Fruit fly (Drosophila melanogaster) whole organism, embryonic: ENCODE measurements around the gene flfl.

Experiments
- CG1024 ChIP-seq: fragments of 200-800 bp; sonication (Bioruptor generic); IDR thresholded peaks from 2 replicates; pipeline ENCODE4 v1.3.6; 2022; ENCODE audit warnings: missing biosample characterization, missing genetic modification characterization
- CG10366 ChIP-seq: fragments of 200-800 bp; sonication (Bioruptor generic); IDR thresholded peaks from 2 replicates; pipeline ENCODE4 v1.3.6; 2022; ENCODE audit warnings: missing biosample characterization, missing genetic modification characterization
- CG10565 ChIP-seq: fragments of 200-800 bp; sonication (Bioruptor generic); optimal IDR thresholded peaks from 3 replicates; lab custom pipeline; 2016; ENCODE audit warnings: missing biosample characterization, mild to moderate bottlenecking, missing genetic modification characterization
- CG11696 ChIP-seq: fragments of 200-800 bp; sonication (Bioruptor generic); IDR thresholded peaks from 2 replicates; pipeline ENCODE4 v1.3.6; 2022; ENCODE audit warnings: missing biosample characterization, missing genetic modification characterization
- CG12299 ChIP-seq: fragments of 200-800 bp; sonication (Bioruptor generic); optimal IDR thresholded peaks from 2 replicates; lab custom pipeline; 2018; ENCODE audit warnings: missing biosample characterization, mild to moderate bottlenecking, missing genetic modification characterization
- CG12744 ChIP-seq: fragments of 200-800 bp; sonication (Bioruptor generic); optimal IDR thresholded peaks from 2 replicates; lab custom pipeline; 2016; ENCODE audit warnings: missing biosample characterization, missing genetic modification characterization
- CG14965 ChIP-seq: fragments of 200-800 bp; sonication (Bioruptor generic); optimal IDR thresholded peaks from 2 replicates; lab custom pipeline; 2016; ENCODE audit warnings: missing biosample characterization, missing genetic modification characterization, borderline replicate concordance
- CG16779 ChIP-seq: fragments of 200-800 bp; sonication (Bioruptor generic); IDR thresholded peaks from 2 replicates; pipeline ENCODE4 v1.3.6; 2022; ENCODE audit warnings: missing biosample characterization, missing genetic modification characterization
- CG17186 ChIP-seq: fragments of 200-800 bp; sonication (Bioruptor generic); optimal IDR thresholded peaks from 3 replicates; lab custom pipeline; 2017; ENCODE audit warnings: missing biosample characterization, missing genetic modification reagents, missing genetic modification characterization
- CG17829 ChIP-seq: fragments of 200-800 bp; optimal IDR thresholded peaks from 2 replicates; lab custom pipeline; 2019; ENCODE audit warnings: missing biosample characterization, mild to moderate bottlenecking, missing genetic modification characterization, moderate library complexity
- CG32772 ChIP-seq: fragments of 200-800 bp; sonication (Bioruptor generic); IDR thresholded peaks from 2 replicates; pipeline ENCODE4 v1.3.6; 2022; ENCODE audit warnings: missing biosample characterization, missing genetic modification characterization
- CG3726 ChIP-seq: fragments of 200-800 bp; sonication (Bioruptor generic); IDR thresholded peaks from 3 replicates; pipeline ENCODE4, ENCODE4 v1.3.6; 2022; ENCODE audit warnings: missing biosample characterization, missing genetic modification characterization
- CG6272 ChIP-seq: fragments of 200-800 bp; sonication (Bioruptor generic); IDR thresholded peaks from 2 replicates; pipeline ENCODE4 v1.3.6; 2022; ENCODE audit warnings: missing biosample characterization, missing genetic modification characterization
- CG8290 ChIP-seq, 3 experiments: fragments of 200-800 bp; sonication (Bioruptor generic); optimal IDR thresholded peaks; 2 replicates each; lab custom pipeline; 2016 to 2019; ENCODE audit warnings: missing biosample characterization in 3 of 3, missing genetic modification characterization in 3 of 3, mild to moderate bottlenecking in 2 of 3, moderate library complexity in 1 of 3
- CG9727 ChIP-seq: fragments of 200-800 bp; sonication (Bioruptor generic); optimal IDR thresholded peaks from 3 replicates; lab custom pipeline; 2017; ENCODE audit warnings: missing biosample characterization, mild to moderate bottlenecking, missing genetic modification characterization
- CG9932 ChIP-seq: fragments of 200-800 bp; sonication (Bioruptor generic); IDR thresholded peaks from 2 replicates; pipeline ENCODE4 v1.3.6; 2022; ENCODE audit warnings: missing biosample characterization, missing genetic modification characterization
- Camta ChIP-seq: fragments of 200-800 bp; sonication (Bioruptor generic); optimal IDR thresholded peaks from 2 replicates; lab custom pipeline; 2016; ENCODE audit warnings: missing biosample characterization, missing genetic modification characterization
- Chrac-16 ChIP-seq: fragments of 200-800 bp; sonication (Bioruptor generic); optimal IDR thresholded peaks from 3 replicates; lab custom pipeline; 2016; ENCODE audit warnings: missing biosample characterization, missing genetic modification characterization
- CrebB ChIP-seq: fragments of 200-800 bp; sonication (Bioruptor generic); optimal IDR thresholded peaks from 3 replicates; lab custom pipeline; 2018; ENCODE audit warnings: missing biosample characterization, mild to moderate bottlenecking, missing genetic modification characterization
- Dp ChIP-seq: fragments of 200-800 bp; sonication (Bioruptor generic); optimal IDR thresholded peaks from 2 replicates; lab custom pipeline; 2018; ENCODE audit warnings: missing biosample characterization, mild to moderate bottlenecking, missing genetic modification characterization, moderate library complexity
- Fer2 ChIP-seq: fragments of 200-800 bp; sonication (Bioruptor generic); optimal IDR thresholded peaks from 2 replicates; lab custom pipeline; 2018; ENCODE audit warnings: missing biosample characterization, mild to moderate bottlenecking, missing genetic modification characterization, moderate library complexity
- Hey ChIP-seq: fragments of 200-800 bp; sonication (Bioruptor generic); optimal IDR thresholded peaks from 3 replicates; lab custom pipeline; 2018; ENCODE audit warnings: missing biosample characterization, mild to moderate bottlenecking, missing genetic modification characterization
- Hmr ChIP-seq: fragments of 200-800 bp; sonication (Bioruptor generic); optimal IDR thresholded peaks from 3 replicates; lab custom pipeline; 2017; ENCODE audit warnings: mild to moderate bottlenecking, missing biosample characterization, missing genetic modification reagents, missing genetic modification characterization
- MBD-R2 ChIP-seq: fragments of 200-800 bp; sonication (Bioruptor generic); IDR thresholded peaks from 2 replicates; pipeline ENCODE4 v1.3.6; 2022; ENCODE audit warnings: missing biosample characterization, missing genetic modification characterization
- MESR4 ChIP-seq: fragments of 200-800 bp; sonication (Bioruptor generic); optimal IDR thresholded peaks from 2 replicates; lab custom pipeline; 2018; ENCODE audit warnings: missing biosample characterization, mild to moderate bottlenecking, missing genetic modification characterization, moderate library complexity
- MTF-1 ChIP-seq: fragments of 200-800 bp; sonication (Bioruptor generic); optimal IDR thresholded peaks from 2 replicates; lab custom pipeline; 2018; ENCODE audit warnings: missing biosample characterization, mild to moderate bottlenecking, missing genetic modification characterization, borderline replicate concordance
- Mrtf ChIP-seq: fragments of 200-800 bp; sonication (Bioruptor generic); IDR thresholded peaks from 3 replicates; pipeline ENCODE4 v1.3.6; 2022; ENCODE audit warnings: missing biosample characterization, missing genetic modification characterization
- NC2α ChIP-seq: fragments of 200-800 bp; sonication (Bioruptor generic); optimal IDR thresholded peaks from 2 replicates; lab custom pipeline; 2016; ENCODE audit warnings: missing biosample characterization, missing genetic modification characterization
- NC2β ChIP-seq: fragments of 200-800 bp; sonication (Bioruptor generic); optimal IDR thresholded peaks from 2 replicates; lab custom pipeline; 2016; ENCODE audit warnings: missing biosample characterization, missing genetic modification characterization
- Opbp ChIP-seq: fragments of 200-800 bp; sonication (Bioruptor generic); IDR thresholded peaks from 3 replicates; pipeline ENCODE4 v1.3.6; 2022; ENCODE audit warnings: missing biosample characterization, missing genetic modification characterization; ENCODE audit not compliant: partially characterized antibody
- PHDP ChIP-seq: fragments of 200-800 bp; sonication (Bioruptor generic); optimal IDR thresholded peaks from 3 replicates; lab custom pipeline; 2018; ENCODE audit warnings: missing biosample characterization, mild to moderate bottlenecking, missing genetic modification characterization, moderate library complexity
- Stat92E ChIP-seq, 3 experiments: fragments of >200 bp in 2 of 3; fragments of 200-800 bp in 1 of 3; sonication (Bioruptor generic) in 1 of 3; optimal IDR thresholded peaks; 2 replicates each; lab custom pipeline; 2017 to 2019; ENCODE audit warnings: missing biosample characterization in 3 of 3, missing genetic modification characterization in 3 of 3, mild to moderate bottlenecking in 1 of 3, moderate library complexity in 1 of 3
- Vsx1 ChIP-seq: fragments of 200-800 bp; sonication (Bioruptor generic); optimal IDR thresholded peaks from 2 replicates; lab custom pipeline; 2017; ENCODE audit warnings: missing biosample characterization, mild to moderate bottlenecking, missing genetic modification characterization, missing genetic modification reagents
- abd-A ChIP-seq: fragments of 200-800 bp; sonication (Bioruptor generic); optimal IDR thresholded peaks from 3 replicates; lab custom pipeline; 2019; ENCODE audit warnings: missing biosample characterization, mild to moderate bottlenecking, missing genetic modification characterization, moderate library complexity
- bowl ChIP-seq: fragments of 200-800 bp; sonication (Bioruptor generic); IDR thresholded peaks from 2 replicates; pipeline ENCODE4 v1.3.6; 2022; ENCODE audit warnings: missing biosample characterization, missing genetic modification characterization
- chif ChIP-seq, 2 experiments: fragments of 200-800 bp; sonication (Bioruptor generic); optimal IDR thresholded peaks; 3 replicates each; lab custom pipeline; 2016; ENCODE audit warnings: missing biosample characterization in 2 of 2, missing genetic modification characterization in 2 of 2
- ci ChIP-seq: fragments of 200-800 bp; sonication (Bioruptor generic); IDR thresholded peaks from 3 replicates; pipeline ENCODE4 v1.3.6; 2022; ENCODE audit warnings: missing biosample characterization, missing genetic modification characterization
- crc ChIP-seq: fragments of 200-800 bp; sonication (Bioruptor generic); optimal IDR thresholded peaks from 2 replicates; lab custom pipeline; 2016; ENCODE audit warnings: missing biosample characterization, missing genetic modification characterization
- croc ChIP-seq: fragments of 200-800 bp; sonication (Bioruptor generic); conservative IDR thresholded peaks from 3 replicates; pipeline ENCODE4 v1.3.6; 2022; ENCODE audit warnings: missing biosample characterization, missing genetic modification characterization
- fd96Cb ChIP-seq: fragments of 200-800 bp; sonication (Bioruptor generic); optimal IDR thresholded peaks from 2 replicates; lab custom pipeline; 2018; ENCODE audit warnings: missing biosample characterization, mild to moderate bottlenecking, missing genetic modification characterization, moderate library complexity
- gcm ChIP-seq: fragments of 200-800 bp; sonication (Bioruptor generic); optimal IDR thresholded peaks from 2 replicates; lab custom pipeline; 2019; ENCODE audit warnings: missing biosample characterization, mild to moderate bottlenecking, missing genetic modification characterization, moderate library complexity
- grn ChIP-seq: fragments of 200-800 bp; sonication (Bioruptor generic); optimal IDR thresholded peaks from 3 replicates; lab custom pipeline; 2017; ENCODE audit warnings: missing biosample characterization, missing genetic modification characterization
- insv ChIP-seq, 2 experiments: fragments of 200-800 bp; sonication (Bioruptor generic); optimal IDR thresholded peaks; 3 replicates each; lab custom pipeline; 2016 to 2018; ENCODE audit warnings: missing biosample characterization in 2 of 2, missing genetic modification characterization in 2 of 2
- kni ChIP-seq: fragments of 200-800 bp; sonication (Bioruptor generic); optimal IDR thresholded peaks from 3 replicates; lab custom pipeline; 2017; ENCODE audit warnings: mild to moderate bottlenecking, missing biosample characterization, missing genetic modification reagents, missing genetic modification characterization
- odd ChIP-seq: fragments of 200-800 bp; sonication (Bioruptor generic); optimal IDR thresholded peaks from 2 replicates; lab custom pipeline; 2017; ENCODE audit warnings: missing biosample characterization, mild to moderate bottlenecking, missing genetic modification characterization
- org-1 ChIP-seq: fragments of 200-800 bp; sonication (Bioruptor generic); optimal IDR thresholded peaks from 2 replicates; lab custom pipeline; 2017; ENCODE audit warnings: missing biosample characterization, missing genetic modification characterization
- phol ChIP-seq: fragments of 200-800 bp; sonication (Bioruptor generic); optimal IDR thresholded peaks from 3 replicates; lab custom pipeline; 2018; ENCODE audit warnings: missing biosample characterization, mild to moderate bottlenecking, missing genetic modification characterization, moderate library complexity
- pros ChIP-seq: fragments of 200-800 bp; sonication (Bioruptor generic); optimal IDR thresholded peaks from 3 replicates; lab custom pipeline; 2019; ENCODE audit warnings: missing biosample characterization, mild to moderate bottlenecking, missing genetic modification characterization, moderate library complexity
- scrt ChIP-seq: fragments of 200-800 bp; sonication (Bioruptor generic); optimal IDR thresholded peaks from 2 replicates; lab custom pipeline; 2018; ENCODE audit warnings: missing biosample characterization, mild to moderate bottlenecking, missing genetic modification characterization, moderate library complexity
- wdn ChIP-seq: fragments of 200-800 bp; sonication (Bioruptor generic); IDR thresholded peaks from 2 replicates; pipeline ENCODE4 v1.3.6; 2022; ENCODE audit warnings: missing biosample characterization, missing genetic modification characterization

The flfl gene

dm6 chr3R:13645874-13646370, 37.8 kb upstream of the flfl start, which contains the start of gene sqd (continued):
- peak; percentile 61 for TF ChIP-seq CG9727
- TF ChIP-seq CrebB (tag; lab: Kevin White, UChicago) = peak; percentile 31
- peak; percentile 18 for TF ChIP-seq NC2α (GFP tag; lab: Kevin White, UChicago)
- no peak for TF ChIP-seq CG10366 (GFP tag; lab: Robert Waterston, UW)
- no peak for TF ChIP-seq CG11696 (GFP tag; lab: Robert Waterston, UW)
- TF ChIP-seq MESR4 (GFP tag; lab: Kevin White, UChicago) = peak; percentile 89
- no peak for TF ChIP-seq org-1 (GFP tag; lab: Kevin White, UChicago)
- no peak for TF ChIP-seq CG32772 (GFP tag; lab: Robert Waterston, UW)
- peak; percentile 2 for TF ChIP-seq fd96Cb (tag; lab: Kevin White, UChicago)
- TF ChIP-seq chif (GFP tag; optimal IDR thresholded peaks at IDR 0.05; lab: Kevin White, UChicago) = peak; percentile 16 to 26
- TF ChIP-seq Hey (tag; lab: Kevin White, UChicago) = peak; percentile 46
- no peak for TF ChIP-seq CG14965 (GFP tag; lab: Kevin White, UChicago)
- peak; percentile 22 for TF ChIP-seq Chrac-16 (GFP tag; lab: Kevin White, UChicago)
- peak; percentile 65; the same call in 1 of the 3 replicates for TF ChIP-seq ci (GFP tag; lab: Robert Waterston, UW)
- TF ChIP-seq Dp (GFP tag; lab: Kevin White, UChicago) = peak; percentile 3
- TF ChIP-seq grn = no peak
- peak; percentile 78 for TF ChIP-seq phol (tag; lab: Kevin White, UChicago)
- peak; percentile 29 for TF ChIP-seq CG17829
- no peak for TF ChIP-seq crc (GFP tag; lab: Kevin White, UChicago)
- peak; percentile 48 for TF ChIP-seq Camta (GFP tag; lab: Kevin White, UChicago)
- TF ChIP-seq Mrtf = no peak
- no peak for TF ChIP-seq croc (GFP tag; lab: Robert Waterston, UW)
- TF ChIP-seq CG1024 = no peak
- peak; percentile 56 for TF ChIP-seq Hmr (GFP tag; lab: Kevin White, UChicago)
- no peak for TF ChIP-seq CG16779
- TF ChIP-seq Opbp (GFP tag; lab: Robert Waterston, UW) = no peak
- no peak for TF ChIP-seq wdn (GFP tag; lab: Robert Waterston, UW)
- TF ChIP-seq CG8290 (GFP tag; optimal IDR thresholded peaks at IDR 0.05; lab: Kevin White, UChicago) = no peak
- peak in 1 of 2 experiments; percentile 73 for TF ChIP-seq CG8290 (tag; optimal IDR thresholded peaks at IDR 0.05; lab: Kevin White, UChicago)
- peak; percentile 48 for TF ChIP-seq CG17186
- TF ChIP-seq NC2β (GFP tag; lab: Kevin White, UChicago) = peak; percentile 69
- no peak for TF ChIP-seq CG12299 (tag; lab: Kevin White, UChicago)
- no peak for TF ChIP-seq bowl (GFP tag; lab: Robert Waterston, UW)
- TF ChIP-seq scrt = peak; percentile 54
- peak; percentile 20 for TF ChIP-seq gcm (GFP tag; lab: Kevin White, UChicago)
- TF ChIP-seq CG12744 (GFP tag; lab: Kevin White, UChicago) = no peak
- no peak for TF ChIP-seq pros (GFP tag; lab: Kevin White, UChicago)
- TF ChIP-seq MTF-1 = no peak
- TF ChIP-seq CG10565 (GFP tag; lab: Kevin White, UChicago) = no peak
- no peak for TF ChIP-seq CG6272 (GFP tag; lab: Robert Waterston, UW)
- peak in 1 of 3 experiments; percentile 55 for TF ChIP-seq Stat92E (GFP tag; optimal IDR thresholded peaks at IDR 0.05; lab: Kevin White, UChicago)
- TF ChIP-seq insv (GFP tag; optimal IDR thresholded peaks at IDR 0.05; lab: Kevin White, UChicago) = peak in 1 of 2 experiments; percentile 39
- no peak for TF ChIP-seq CG3726 (GFP tag; lab: Robert Waterston, UW)
- peak; percentile 53 for TF ChIP-seq PHDP (tag; lab: Kevin White, UChicago)
- no peak for TF ChIP-seq CG9932 (GFP tag; lab: Robert Waterston, UW)
- peak; percentile 63 for TF ChIP-seq odd (GFP tag; lab: Kevin White, UChicago)
- peak; percentile 32 for TF ChIP-seq Vsx1 (GFP tag; lab: Kevin White, UChicago)
- TF ChIP-seq abd-A (tag; lab: Kevin White, UChicago) = no peak
- peak; percentile 43 for TF ChIP-seq Fer2
- TF ChIP-seq MBD-R2 (GFP tag; lab: Robert Waterston, UW) = peak; percentile 27; the same call in 1 of the 2 replicates
- TF ChIP-seq kni (GFP tag; lab: Kevin White, UChicago) = peak; percentile 76
